In genomic region chr3R:14357405-14357804, dm6 we compare ENCODE assay signal across 1 fruit fly cellular context.
A peak's percentile ranks its signal among the peaks of the same experiment; 100 is the strongest.
TF ChIP-seq lines count a peak whose summit lies in the region.

No protein-coding gene starts in this region.

TF ChIP-seq in whole organism, embryonic, 481 proteins besides CTCF, POLR2A, EP300 and RAD21 (continued from another document and continues in another):
- TF ChIP-seq da (GFP tag; optimal IDR thresholded peaks at IDR 0.05; lab: Kevin White, UChicago): no peak
- TF ChIP-seq nmo (GFP tag; optimal IDR thresholded peaks at IDR 0.05; lab: Kevin White, UChicago): peak; percentile 37
- no peak for TF ChIP-seq CG12236 (GFP tag; optimal IDR thresholded peaks at IDR 0.05; lab: Kevin White, UChicago)
- TF ChIP-seq CG10147 (GFP tag; optimal IDR thresholded peaks at IDR 0.05; lab: Kevin White, UChicago): peak; percentile 20
- TF ChIP-seq CG10959 (GFP tag; IDR thresholded peaks at IDR 0.05; lab: Robert Waterston, UW): peak; percentile 37; the same call in 1 of the 2 replicates
- TF ChIP-seq yki (optimal IDR thresholded peaks at IDR 0.05; lab: Kevin White, UChicago): no peak
- peak; percentile 58 for TF ChIP-seq CG32772 (GFP tag; IDR thresholded peaks at IDR 0.05; lab: Robert Waterston, UW)
- no peak for TF ChIP-seq trem (tag; optimal IDR thresholded peaks at IDR 0.05; lab: Kevin White, UChicago)
- no peak for TF ChIP-seq mirr (GFP tag; optimal IDR thresholded peaks at IDR 0.05; lab: Kevin White, UChicago)
- TF ChIP-seq Ets97D (GFP tag; optimal IDR thresholded peaks at IDR 0.05; lab: Kevin White, UChicago): no peak
- TF ChIP-seq GATAe (GFP tag; conservative IDR thresholded peaks at IDR 0.05; lab: Robert Waterston, UW): no peak
- TF ChIP-seq CG11093 (GFP tag; IDR thresholded peaks at IDR 0.05; lab: Robert Waterston, UW): no peak
- TF ChIP-seq CG1602 (GFP tag; optimal IDR thresholded peaks at IDR 0.05; lab: Kevin White, UChicago): peak; percentile 25
- peak; percentile 51 for TF ChIP-seq H2.0 (GFP tag; IDR thresholded peaks at IDR 0.05; lab: Robert Waterston, UW)
- TF ChIP-seq stwl (tag; optimal IDR thresholded peaks at IDR 0.05; lab: Kevin White, UChicago): no peak
- TF ChIP-seq br (optimal IDR thresholded peaks at IDR 0.05; lab: Kevin White, UChicago): no peak
- TF ChIP-seq CG4282 (GFP tag; optimal IDR thresholded peaks at IDR 0.05; lab: Kevin White, UChicago): no peak
- TF ChIP-seq kah (GFP tag; optimal IDR thresholded peaks at IDR 0.05; lab: Kevin White, UChicago): no peak
- TF ChIP-seq CG11696 (GFP tag; IDR thresholded peaks at IDR 0.05; lab: Robert Waterston, UW): no peak
- TF ChIP-seq pnt (GFP tag; optimal IDR thresholded peaks at IDR 0.05; lab: Kevin White, UChicago): peak; percentile 42
- TF ChIP-seq BEAF-32 (GFP tag; optimal IDR thresholded peaks at IDR 0.05; lab: Kevin White, UChicago): no peak
- no peak for TF ChIP-seq maf-S (GFP tag; optimal IDR thresholded peaks at IDR 0.05; lab: Kevin White, UChicago)
- TF ChIP-seq CG6654 (GFP tag; optimal IDR thresholded peaks at IDR 0.05; lab: Kevin White, UChicago): no peak
- TF ChIP-seq Mad (GFP tag; optimal IDR thresholded peaks at IDR 0.05; lab: Kevin White, UChicago): no peak
- no peak for TF ChIP-seq Lim3 (GFP tag; IDR thresholded peaks at IDR 0.05; lab: Robert Waterston, UW)
- TF ChIP-seq CG7786 (GFP tag; optimal IDR thresholded peaks at IDR 0.05; lab: Kevin White, UChicago): no peak
- no peak for TF ChIP-seq unc-4 (GFP tag; IDR thresholded peaks at IDR 0.05; lab: Robert Waterston, UW; ENCODE audit: partially characterized antibody)
- TF ChIP-seq CG6791 (GFP tag; IDR thresholded peaks at IDR 0.05; lab: Robert Waterston, UW; ENCODE audit: partially characterized antibody): no peak
- TF ChIP-seq Adf1 (GFP tag; IDR thresholded peaks at IDR 0.05; lab: Robert Waterston, UW): no peak
- no peak for TF ChIP-seq sna (GFP tag; IDR thresholded peaks at IDR 0.05; lab: Robert Waterston, UW; ENCODE audit: partially characterized antibody)
- peak; percentile 41 for TF ChIP-seq CG18262 (tag; optimal IDR thresholded peaks at IDR 0.05; lab: Kevin White, UChicago)
- TF ChIP-seq sima (GFP tag; optimal IDR thresholded peaks at IDR 0.05; lab: Kevin White, UChicago): no peak
- peak; percentile 26 to 39 for TF ChIP-seq Pdp1 (GFP tag; optimal IDR thresholded peaks at IDR 0.05; lab: Kevin White, UChicago)
- no peak for TF ChIP-seq ftz-f1 (GFP tag; optimal IDR thresholded peaks at IDR 0.05; lab: Kevin White, UChicago)
- TF ChIP-seq CG10274 (GFP tag; optimal IDR thresholded peaks at IDR 0.05; lab: Kevin White, UChicago): no peak
- TF ChIP-seq ind (GFP tag; optimal IDR thresholded peaks at IDR 0.05; lab: Kevin White, UChicago): peak; percentile 36
- TF ChIP-seq bowl (GFP tag; IDR thresholded peaks at IDR 0.05; lab: Robert Waterston, UW): no peak
- TF ChIP-seq wor (GFP tag; IDR thresholded peaks at IDR 0.05; lab: Robert Waterston, UW): peak; percentile 19; the same call in 1 of the 2 replicates
- no peak for TF ChIP-seq MTF-1 (GFP tag; optimal IDR thresholded peaks at IDR 0.05; lab: Kevin White, UChicago; ENCODE audit: borderline replicate concordance)
- TF ChIP-seq CG18764 (GFP tag; optimal IDR thresholded peaks at IDR 0.05; lab: Kevin White, UChicago): no peak
- no peak for TF ChIP-seq CG4707 (GFP tag; optimal IDR thresholded peaks at IDR 0.05; lab: Kevin White, UChicago)
- peak; percentile 19 for TF ChIP-seq Six4 (GFP tag; optimal IDR thresholded peaks at IDR 0.05; lab: Kevin White, UChicago)
- no peak for TF ChIP-seq Stat92E (GFP tag; optimal IDR thresholded peaks at IDR 0.05; lab: Kevin White, UChicago)
- TF ChIP-seq tap (tag; optimal IDR thresholded peaks at IDR 0.05; lab: Kevin White, UChicago): peak; percentile 21
- no peak for TF ChIP-seq chn (GFP tag; optimal IDR thresholded peaks at IDR 0.05; lab: Kevin White, UChicago)
- 0 out of 2 replicates have a peak, but pooled peaks have one; percentile 4 for TF ChIP-seq CG17612 (GFP tag; IDR thresholded peaks at IDR 0.05; lab: Robert Waterston, UW)
- peak; percentile 4 for TF ChIP-seq pho (GFP tag; optimal IDR thresholded peaks at IDR 0.05; lab: Kevin White, UChicago)
- TF ChIP-seq ranshi (GFP tag; IDR thresholded peaks at IDR 0.05; lab: Robert Waterston, UW): peak; percentile 58; the same call in 1 of the 2 replicates
- no peak for TF ChIP-seq CG10543 (GFP tag; optimal IDR thresholded peaks at IDR 0.05; lab: Kevin White, UChicago)
- TF ChIP-seq Atf-2 (GFP tag; optimal IDR thresholded peaks at IDR 0.05; lab: Kevin White, UChicago): no peak
- peak; percentile 40 for TF ChIP-seq CG3847 (GFP tag; IDR thresholded peaks at IDR 0.05; lab: Robert Waterston, UW)
- no peak for TF ChIP-seq Optix (GFP tag; IDR thresholded peaks at IDR 0.05; lab: Robert Waterston, UW)
- peak; percentile 28 for TF ChIP-seq CG17385 (GFP tag; optimal IDR thresholded peaks at IDR 0.05; lab: Kevin White, UChicago)
- no peak for TF ChIP-seq CG11560 (tag; IDR thresholded peaks at IDR 0.05; lab: Robert Waterston, UW)
- peak; percentile 6 for TF ChIP-seq nerfin-1 (tag; optimal IDR thresholded peaks at IDR 0.05; lab: Kevin White, UChicago)
- TF ChIP-seq vnd (GFP tag; IDR thresholded peaks at IDR 0.05; lab: Robert Waterston, UW; ENCODE audit: partially characterized antibody): no peak
- TF ChIP-seq BtbVII (GFP tag; optimal IDR thresholded peaks at IDR 0.05; lab: Kevin White, UChicago): peak; percentile 20
- TF ChIP-seq Tbp (GFP tag; optimal IDR thresholded peaks at IDR 0.05; lab: Kevin White, UChicago): no peak
- TF ChIP-seq CG14014 (GFP tag; IDR thresholded peaks at IDR 0.05; lab: Robert Waterston, UW): peak; percentile 35; the same call in 1 of the 2 replicates
- no peak for TF ChIP-seq CG7963 (GFP tag; IDR thresholded peaks at IDR 0.05; lab: Robert Waterston, UW; ENCODE audit: partially characterized antibody)
- no peak for TF ChIP-seq Doc2 (GFP tag; IDR thresholded peaks at IDR 0.05; lab: Robert Waterston, UW)
- peak; percentile 25 for TF ChIP-seq CG4424 (GFP tag; optimal IDR thresholded peaks at IDR 0.05; lab: Kevin White, UChicago)
- TF ChIP-seq Asciz (GFP tag; optimal IDR thresholded peaks at IDR 0.05; lab: Kevin White, UChicago): peak; percentile 6
- TF ChIP-seq CG6765 (GFP tag; optimal IDR thresholded peaks at IDR 0.05; lab: Kevin White, UChicago): no peak
- TF ChIP-seq CG1529 (GFP tag; optimal IDR thresholded peaks at IDR 0.05; lab: Kevin White, UChicago): no peak
- TF ChIP-seq CG3726 (GFP tag; IDR thresholded peaks at IDR 0.05; lab: Robert Waterston, UW): no peak
- TF ChIP-seq esg (GFP tag; conservative IDR thresholded peaks at IDR 0.05; lab: Robert Waterston, UW): peak; percentile 36; the same call in 1 of the 2 replicates
- TF ChIP-seq schlank (tag; optimal IDR thresholded peaks at IDR 0.05; lab: Kevin White, UChicago): no peak
- no peak for TF ChIP-seq sqz (GFP tag; optimal IDR thresholded peaks at IDR 0.05; lab: Kevin White, UChicago)
- TF ChIP-seq ci (GFP tag; IDR thresholded peaks at IDR 0.05; lab: Robert Waterston, UW): peak; percentile 61; the same call in 1 of the 3 replicates
- no peak for TF ChIP-seq bigmax (GFP tag; optimal IDR thresholded peaks at IDR 0.05; lab: Kevin White, UChicago)
- peak; percentile 39; the same call in 1 of the 3 replicates for TF ChIP-seq ase (GFP tag; IDR thresholded peaks at IDR 0.05; lab: Robert Waterston, UW)
- TF ChIP-seq Vsx1 (GFP tag; optimal IDR thresholded peaks at IDR 0.05; lab: Kevin White, UChicago): no peak
- no peak for TF ChIP-seq her (GFP tag; optimal IDR thresholded peaks at IDR 0.05; lab: Kevin White, UChicago)
- TF ChIP-seq Side (GFP tag; optimal IDR thresholded peaks at IDR 0.05; lab: Kevin White, UChicago): no peak
- no peak for TF ChIP-seq Max (GFP tag; optimal IDR thresholded peaks at IDR 0.05; lab: Kevin White, UChicago)
- TF ChIP-seq sim (GFP tag; IDR thresholded peaks at IDR 0.05; lab: Robert Waterston, UW): no peak
- no peak for TF ChIP-seq CG8281 (tag; optimal IDR thresholded peaks at IDR 0.05; lab: Kevin White, UChicago)
- peak; percentile 28 for TF ChIP-seq CG12219 (GFP tag; optimal IDR thresholded peaks at IDR 0.05; lab: Kevin White, UChicago)
- no peak for TF ChIP-seq HLH4C (GFP tag; IDR thresholded peaks at IDR 0.05; lab: Robert Waterston, UW; ENCODE audit: partially characterized antibody)
- no peak for TF ChIP-seq tup (GFP tag; optimal IDR thresholded peaks at IDR 0.05; lab: Kevin White, UChicago)
- TF ChIP-seq cwo (GFP tag; optimal IDR thresholded peaks at IDR 0.05; lab: Kevin White, UChicago): peak; percentile 21
- no peak for TF ChIP-seq CG34376 (GFP tag; optimal IDR thresholded peaks at IDR 0.05; lab: Kevin White, UChicago)
- no peak for TF ChIP-seq zen2 (GFP tag; IDR thresholded peaks at IDR 0.05; lab: Robert Waterston, UW; ENCODE audit: partially characterized antibody)
- TF ChIP-seq Dref (GFP tag; IDR thresholded peaks at IDR 0.05; lab: Robert Waterston, UW): no peak
- TF ChIP-seq prd (optimal IDR thresholded peaks at IDR 0.05; lab: Kevin White, UChicago): no peak
- TF ChIP-seq prd (GFP tag; IDR thresholded peaks at IDR 0.05; lab: Robert Waterston, UW): peak; percentile 88
- TF ChIP-seq hkb (optimal IDR thresholded peaks at IDR 0.05; lab: Kevin White, UChicago): no peak
- TF ChIP-seq hkb (GFP tag; IDR thresholded peaks at IDR 0.05; lab: Robert Waterston, UW): peak; percentile 55; the same call in 1 of the 2 replicates
- no peak for TF ChIP-seq ato (GFP tag; IDR thresholded peaks at IDR 0.05; lab: Robert Waterston, UW; ENCODE audit: partially characterized antibody)
- no peak for TF ChIP-seq CHES-1-like (GFP tag; optimal IDR thresholded peaks at IDR 0.05; lab: Kevin White, UChicago)
- peak; percentile 59 for TF ChIP-seq sisA (GFP tag; IDR thresholded peaks at IDR 0.05; lab: Robert Waterston, UW)
- TF ChIP-seq sug (tag; optimal IDR thresholded peaks at IDR 0.05; lab: Kevin White, UChicago): no peak
- TF ChIP-seq fd3F (GFP tag; optimal IDR thresholded peaks at IDR 0.05; lab: Kevin White, UChicago): no peak
- TF ChIP-seq peb (GFP tag; IDR thresholded peaks at IDR 0.05; lab: Robert Waterston, UW): 0 out of 2 replicates have a peak, but pooled peaks have one; percentile 25
- no peak for TF ChIP-seq dysf (GFP tag; IDR thresholded peaks at IDR 0.05; lab: Robert Waterston, UW)
- peak in 1 of 2 experiments; percentile 43 for TF ChIP-seq Hr51 (GFP tag; optimal IDR thresholded peaks at IDR 0.05; lab: Kevin White, UChicago)
- TF ChIP-seq CG32532 (GFP tag; IDR thresholded peaks at IDR 0.05; lab: Robert Waterston, UW): 0 out of 2 replicates have a peak, but pooled peaks have one; percentile 15
- TF ChIP-seq Meics (GFP tag; optimal IDR thresholded peaks at IDR 0.05; lab: Kevin White, UChicago): peak; percentile 45
- TF ChIP-seq eve (GFP tag; optimal IDR thresholded peaks at IDR 0.05; lab: Kevin White, UChicago): peak in 1 of 2 experiments; percentile 35
- TF ChIP-seq zfh1 (GFP tag; IDR thresholded peaks at IDR 0.05; lab: Robert Waterston, UW): peak; percentile 68; the same call in 2 of the 3 replicates
- 0 out of 3 replicates have a peak, but pooled peaks have one; percentile 36 for TF ChIP-seq CG2889 (GFP tag; IDR thresholded peaks at IDR 0.05; lab: Robert Waterston, UW)
- TF ChIP-seq emc (GFP tag; optimal IDR thresholded peaks at IDR 0.05; lab: Kevin White, UChicago): no peak
- TF ChIP-seq lilli (GFP tag; optimal IDR thresholded peaks at IDR 0.05; lab: Kevin White, UChicago): peak; percentile 38
- TF ChIP-seq mld (GFP tag; IDR thresholded peaks at IDR 0.05; lab: Robert Waterston, UW; ENCODE audit: partially characterized antibody): no peak
- TF ChIP-seq chif (GFP tag; optimal IDR thresholded peaks at IDR 0.05; lab: Kevin White, UChicago): peak in 1 of 2 experiments; percentile 28
- TF ChIP-seq Bgb (GFP tag; IDR thresholded peaks at IDR 0.05; lab: Robert Waterston, UW; ENCODE audit: partially characterized antibody): no peak
- peak; percentile 45; the same call in 1 of the 2 replicates for TF ChIP-seq ssp (GFP tag; IDR thresholded peaks at IDR 0.05; lab: Robert Waterston, UW)
- no peak for TF ChIP-seq Fer2 (tag; optimal IDR thresholded peaks at IDR 0.05; lab: Kevin White, UChicago)
- no peak for TF ChIP-seq org-1 (GFP tag; optimal IDR thresholded peaks at IDR 0.05; lab: Kevin White, UChicago)
- no peak for TF ChIP-seq CG43689 (GFP tag; IDR thresholded peaks at IDR 0.05; lab: Robert Waterston, UW)
- TF ChIP-seq CG18619 (GFP tag; optimal IDR thresholded peaks at IDR 0.05; lab: Kevin White, UChicago): no peak
- no peak for TF ChIP-seq CG10565 (GFP tag; optimal IDR thresholded peaks at IDR 0.05; lab: Kevin White, UChicago)
- TF ChIP-seq exex (tag; optimal IDR thresholded peaks at IDR 0.05; lab: Kevin White, UChicago): no peak
- TF ChIP-seq CG8478 (optimal IDR thresholded peaks at IDR 0.05; lab: Kevin White, UChicago): no peak
- no peak for TF ChIP-seq CG1647 (GFP tag; optimal IDR thresholded peaks at IDR 0.05; lab: Kevin White, UChicago)
- TF ChIP-seq phol (tag; optimal IDR thresholded peaks at IDR 0.05; lab: Kevin White, UChicago): peak; percentile 46
- no peak for TF ChIP-seq C15 (GFP tag; IDR thresholded peaks at IDR 0.05; lab: Robert Waterston, UW)
- TF ChIP-seq CG6813 (GFP tag; optimal IDR thresholded peaks at IDR 0.05; lab: Kevin White, UChicago): peak; percentile 1
- TF ChIP-seq Camta (GFP tag; optimal IDR thresholded peaks at IDR 0.05; lab: Kevin White, UChicago): no peak
- TF ChIP-seq CG7372 (GFP tag; IDR thresholded peaks at IDR 0.05; lab: Robert Waterston, UW): no peak
- no peak for TF ChIP-seq usp (GFP tag; optimal IDR thresholded peaks at IDR 0.05; lab: Kevin White, UChicago)
- TF ChIP-seq ro (GFP tag; IDR thresholded peaks at IDR 0.05; lab: Robert Waterston, UW): no peak
- TF ChIP-seq Nf-YC (tag; optimal IDR thresholded peaks at IDR 0.05; lab: Kevin White, UChicago): no peak
- no peak for TF ChIP-seq Sry-δ (GFP tag; optimal IDR thresholded peaks at IDR 0.05; lab: Kevin White, UChicago)
- no peak for TF ChIP-seq nau (GFP tag; optimal IDR thresholded peaks at IDR 0.05; lab: Kevin White, UChicago)
- no peak for TF ChIP-seq tx (GFP tag; optimal IDR thresholded peaks at IDR 0.05; lab: Kevin White, UChicago)
- TF ChIP-seq Dfd (GFP tag; optimal IDR thresholded peaks at IDR 0.05; lab: Kevin White, UChicago): no peak
- TF ChIP-seq CG15479 (GFP tag; optimal IDR thresholded peaks at IDR 0.05; lab: Kevin White, UChicago): peak; percentile 4
- no peak for TF ChIP-seq CG31224 (GFP tag; IDR thresholded peaks at IDR 0.05; lab: Robert Waterston, UW)
- peak; percentile 45; the same call in 1 of the 3 replicates for TF ChIP-seq B-H1 (GFP tag; IDR thresholded peaks at IDR 0.05; lab: Robert Waterston, UW)
- TF ChIP-seq wek (GFP tag; optimal IDR thresholded peaks at IDR 0.05; lab: Kevin White, UChicago): no peak
- no peak for TF ChIP-seq ham (GFP tag; IDR thresholded peaks at IDR 0.05; lab: Robert Waterston, UW)
